Worm (Caenorhabditis elegans): ENCODE data around the gene Y105C5B.20.

ce11 chrIV:16036696-16037095, 42.3 kb upstream of the Y105C5B.20 start:
- TF ChIP-seq elt-1 (tag; optimal IDR thresholded peaks at IDR 0.05; ENCODE audit: borderline replicate concordance, insufficient read depth) (no peak), snpc-4 (tag; optimal IDR thresholded peaks at IDR 0.05) (no peak), drap-1 (GFP tag; optimal IDR thresholded peaks at IDR 0.05) (no peak), elt-3 (tag; optimal IDR thresholded peaks at IDR 0.05) (no peak)

All from whole organism, mixed stage, embryonic.